Worm (Caenorhabditis elegans) whole organism, L4/young adult: ENCODE results near the gene F14D2.7.

Experiments
- W03F9.2 ChIP-seq: fragments of 150-350 bp; optimal IDR thresholded peaks from 2 replicates; lab custom pipeline; 2014; ENCODE audit warnings: missing biosample characterization, missing genetic modification characterization
- dao-5 ChIP-seq: sonication (generic microtip); optimal IDR thresholded peaks from 2 replicates; lab custom pipeline; 2016; ENCODE audit warnings: missing genotype, missing genetic modification characterization, moderate library complexity, missing compliant biosample characterization
- him-1 ChIP-seq: sonication (generic microtip); optimal IDR thresholded peaks from 2 replicates; lab custom pipeline; 2016; ENCODE audit warnings: missing genotype, missing genetic modification reagents, missing genetic modification characterization, missing compliant biosample characterization

DNA sequence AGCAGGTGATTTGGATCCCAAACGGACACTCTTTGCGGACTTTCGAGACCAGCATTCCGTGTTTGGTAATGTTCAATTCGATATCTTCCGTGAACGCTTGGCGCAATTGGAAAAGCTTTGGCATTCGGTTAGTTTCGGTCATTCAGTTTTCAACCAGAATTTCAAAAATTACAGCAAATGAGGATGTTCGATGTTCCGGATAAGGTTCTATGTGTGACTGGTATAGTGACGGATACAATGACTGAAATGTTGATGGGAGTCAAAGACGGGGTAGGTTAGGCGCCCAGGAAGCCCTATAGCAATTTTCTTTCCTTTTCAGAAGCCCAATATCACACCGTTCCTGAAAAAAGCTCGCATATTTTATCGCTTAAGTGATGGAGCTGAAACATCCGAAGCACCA is 44.7 kb upstream of the F14D2.7 start:
- TF ChIP-seq dao-5 (tag; lab: Kevin White, UChicago) (no peak), W03F9.2 (tag; lab: Kevin White, UChicago) (no peak), him-1 (tag; lab: Kevin White, UChicago) (no peak)
